Worm (Caenorhabditis elegans): ENCODE measurements around the gene srlf-2.

DNA sequence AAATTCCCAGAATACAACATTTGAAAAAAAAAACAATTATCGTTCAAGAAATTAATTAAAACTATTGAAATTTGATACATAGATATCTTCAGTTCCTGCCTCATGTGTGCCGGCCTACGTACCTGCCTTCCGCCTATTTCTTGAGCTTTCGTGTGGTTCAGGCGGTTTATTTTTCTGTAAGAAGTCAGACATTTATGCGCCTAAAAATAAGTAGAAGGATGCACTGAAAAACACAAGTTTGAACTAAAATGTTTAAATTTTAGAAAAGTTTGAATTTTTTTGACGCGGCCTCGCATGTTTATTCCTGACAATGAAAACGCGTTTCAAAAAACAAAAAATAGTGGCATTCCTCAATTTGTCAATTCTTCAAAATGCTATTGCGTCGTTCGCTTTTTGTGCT is 16.3 kb upstream of the srlf-2 start, which contains the start of gene C28C12.11:
- TF ChIP-seq lin-13 (GFP tag; optimal IDR thresholded peaks at IDR 0.05) (no peak), nhr-76 (tag; optimal IDR thresholded peaks at IDR 0.05) (no peak)

Data from whole organism, L1 larva.